Fruit fly (Drosophila melanogaster) whole organism, embryonic: ENCODE data around the gene kat80.
A peak's percentile ranks its signal among the peaks of the same experiment; 100 is the strongest.

Experiments
- Atf-2 ChIP-seq: fragments of 200-800 bp; sonication (Bioruptor generic); optimal IDR thresholded peaks from 2 replicates; lab custom pipeline; 2016; ENCODE audit warnings: missing biosample characterization, missing genetic modification characterization
- Blimp-1 ChIP-seq: fragments of 200-800 bp; sonication (Bioruptor generic); optimal IDR thresholded peaks from 3 replicates; lab custom pipeline; 2018; ENCODE audit warnings: missing biosample characterization, missing genetic modification characterization, mild to moderate bottlenecking, moderate library complexity, missing genetic modification reagents
- CG11560 ChIP-seq: fragments of 200-800 bp; sonication (Bioruptor generic); IDR thresholded peaks from 3 replicates; pipeline ENCODE4 v1.3.6; 2022; ENCODE audit warnings: missing biosample characterization, missing genetic modification characterization
- CG11723 ChIP-seq: fragments of 200-800 bp; sonication (Bioruptor generic); optimal IDR thresholded peaks from 2 replicates; lab custom pipeline; 2017; ENCODE audit warnings: missing biosample characterization, mild to moderate bottlenecking, missing genetic modification characterization
- CG12071 ChIP-seq: fragments of 200-800 bp; sonication (Bioruptor generic); optimal IDR thresholded peaks from 3 replicates; lab custom pipeline; 2018; ENCODE audit warnings: missing biosample characterization, mild to moderate bottlenecking, missing genetic modification characterization
- CG12659 ChIP-seq: fragments of 200-800 bp; sonication (Bioruptor generic); optimal IDR thresholded peaks from 3 replicates; lab custom pipeline; 2017; ENCODE audit warnings: mild to moderate bottlenecking, missing biosample characterization, missing genetic modification reagents, missing genetic modification characterization
- CG13287 ChIP-seq: fragments of 200-800 bp; sonication (Bioruptor generic); IDR thresholded peaks from 2 replicates; pipeline ENCODE4 v1.3.6; 2022; ENCODE audit warnings: missing biosample characterization, missing genetic modification characterization; ENCODE audit not compliant: partially characterized antibody
- CG13775 ChIP-seq: fragments of 200-800 bp; sonication (Bioruptor generic); optimal IDR thresholded peaks from 3 replicates; lab custom pipeline; 2017; ENCODE audit warnings: missing biosample characterization, mild to moderate bottlenecking, missing genetic modification characterization
- CG14441 ChIP-seq: fragments of 200-800 bp; sonication (Bioruptor generic); IDR thresholded peaks from 2 replicates; pipeline ENCODE4 v1.3.6; 2022; ENCODE audit warnings: missing biosample characterization, missing genetic modification characterization
- CG14710 ChIP-seq: fragments of 200-800 bp; sonication (Bioruptor generic); optimal IDR thresholded peaks from 3 replicates; lab custom pipeline; 2019; ENCODE audit warnings: missing biosample characterization, mild to moderate bottlenecking, missing genetic modification characterization, moderate library complexity
- CG17802 ChIP-seq: fragments of 200-800 bp; sonication (Bioruptor generic); optimal IDR thresholded peaks from 2 replicates; lab custom pipeline; 2018; ENCODE audit warnings: missing biosample characterization, mild to moderate bottlenecking, missing genetic modification characterization, moderate library complexity
- CG1832 ChIP-seq: fragments of 200-800 bp; sonication (Bioruptor generic); optimal IDR thresholded peaks from 2 replicates; lab custom pipeline; 2017; ENCODE audit warnings: missing biosample characterization, mild to moderate bottlenecking, missing genetic modification characterization, inconsistent platforms
- CG18764 ChIP-seq: fragments of 200-800 bp; sonication (Bioruptor generic); optimal IDR thresholded peaks from 3 replicates; lab custom pipeline; 2016; ENCODE audit warnings: missing biosample characterization, missing genetic modification characterization
- CG2120 ChIP-seq: fragments of 200-800 bp; sonication (Bioruptor generic); optimal IDR thresholded peaks from 3 replicates; lab custom pipeline; 2016; ENCODE audit warnings: missing biosample characterization, missing genetic modification characterization
- CG2199 ChIP-seq: fragments of 200-800 bp; sonication (Bioruptor generic); IDR thresholded peaks from 3 replicates; pipeline ENCODE4 v1.3.6; 2022; ENCODE audit warnings: missing biosample characterization, missing genetic modification characterization
- CG32767 ChIP-seq: fragments of 200-800 bp; sonication (Bioruptor generic); IDR thresholded peaks from 2 replicates; pipeline ENCODE4 v1.3.6; 2022; ENCODE audit warnings: missing biosample characterization, missing genetic modification characterization
- CG4730 ChIP-seq: fragments of 200-800 bp; sonication (Bioruptor generic); IDR thresholded peaks from 2 replicates; pipeline ENCODE4 v1.3.6; 2022; ENCODE audit warnings: missing biosample characterization, missing genetic modification characterization
- CG4854 ChIP-seq: fragments of 200-800 bp; sonication (Bioruptor generic); optimal IDR thresholded peaks from 2 replicates; lab custom pipeline; 2016; ENCODE audit warnings: missing biosample characterization, missing genetic modification characterization, inconsistent platforms
- CG8478 ChIP-seq: fragments of >200 bp; optimal IDR thresholded peaks from 2 replicates; lab custom pipeline; 2018
- CG9876 ChIP-seq: fragments of 200-800 bp; sonication (Bioruptor generic); optimal IDR thresholded peaks from 2 replicates; lab custom pipeline; 2016; ENCODE audit warnings: missing biosample characterization, missing genetic modification characterization
- CTCF ChIP-seq: fragments of 200-800 bp; sonication (Bioruptor generic); optimal IDR thresholded peaks from 2 replicates; lab custom pipeline; 2017; ENCODE audit warnings: missing biosample characterization, mild to moderate bottlenecking, missing genetic modification characterization, moderate library complexity
- Dbx ChIP-seq: fragments of 200-800 bp; sonication (Bioruptor generic); IDR thresholded peaks from 3 replicates; pipeline ENCODE4 v1.3.6; 2022; ENCODE audit warnings: missing biosample characterization, missing genetic modification characterization
- Dref ChIP-seq: fragments of 200-800 bp; sonication (Bioruptor generic); IDR thresholded peaks from 2 replicates; pipeline ENCODE4 v1.3.6; 2022; ENCODE audit warnings: missing biosample characterization, missing genetic modification characterization
- Gsc ChIP-seq: fragments of 200-800 bp; sonication (Bioruptor generic); IDR thresholded peaks from 2 replicates; pipeline ENCODE4 v1.3.6; 2022; ENCODE audit warnings: missing biosample characterization, missing genetic modification characterization
- Hr51 ChIP-seq, 2 experiments: fragments of 200-800 bp; sonication (Bioruptor generic); optimal IDR thresholded peaks; 2 replicates in 1 of 2; 3 replicates in 1 of 2; lab custom pipeline; 2016 to 2018; ENCODE audit warnings: missing biosample characterization in 2 of 2, missing genetic modification characterization in 2 of 2, mild to moderate bottlenecking in 1 of 2, moderate library complexity in 1 of 2
- Jarid2 ChIP-seq: fragments of 200-800 bp; sonication (Bioruptor generic); optimal IDR thresholded peaks from 3 replicates; lab custom pipeline; 2017; ENCODE audit warnings: mild to moderate bottlenecking, missing biosample characterization, missing genetic modification reagents, missing genetic modification characterization
- NC2β ChIP-seq: fragments of 200-800 bp; sonication (Bioruptor generic); optimal IDR thresholded peaks from 2 replicates; lab custom pipeline; 2016; ENCODE audit warnings: missing biosample characterization, missing genetic modification characterization
- PHDP ChIP-seq: fragments of 200-800 bp; sonication (Bioruptor generic); optimal IDR thresholded peaks from 3 replicates; lab custom pipeline; 2018; ENCODE audit warnings: missing biosample characterization, mild to moderate bottlenecking, missing genetic modification characterization, moderate library complexity
- Sry-β ChIP-seq: fragments of 200-800 bp; sonication (Bioruptor generic); optimal IDR thresholded peaks from 2 replicates; lab custom pipeline; 2018; ENCODE audit warnings: missing biosample characterization, mild to moderate bottlenecking, missing genetic modification characterization, moderate library complexity
- Taf1 ChIP-seq: fragments of 200-800 bp; sonication (Bioruptor generic); IDR thresholded peaks from 2 replicates; pipeline ENCODE4 v1.3.6; 2022; ENCODE audit warnings: missing biosample characterization, missing genetic modification characterization
- al ChIP-seq: fragments of 200-800 bp; sonication (Bioruptor generic); IDR thresholded peaks from 2 replicates; pipeline ENCODE4 v1.3.6; 2022; ENCODE audit warnings: missing biosample characterization, missing genetic modification characterization
- ara ChIP-seq: fragments of 200-800 bp; sonication (Bioruptor generic); IDR thresholded peaks from 2 replicates; pipeline ENCODE4 v1.3.6; 2022; ENCODE audit warnings: missing biosample characterization, missing genetic modification characterization
- ato ChIP-seq: fragments of 200-800 bp; sonication (Bioruptor generic); IDR thresholded peaks from 2 replicates; pipeline ENCODE4 v1.3.6; 2022; ENCODE audit warnings: missing biosample characterization, missing genetic modification characterization; ENCODE audit not compliant: partially characterized antibody
- cad ChIP-seq: fragments of >200 bp; optimal IDR thresholded peaks from 2 replicates; lab custom pipeline; 2017; ENCODE audit warnings: missing biosample characterization, missing genetic modification characterization
- dmrt11E ChIP-seq: fragments of 200-800 bp; sonication (Bioruptor generic); optimal IDR thresholded peaks from 3 replicates; lab custom pipeline; 2018; ENCODE audit warnings: missing biosample characterization, mild to moderate bottlenecking, missing genetic modification characterization, moderate library complexity
- dpn ChIP-seq, 2 experiments: fragments of 200-800 bp; sonication (Bioruptor generic); optimal IDR thresholded peaks; 3 replicates each; lab custom pipeline; 2016; ENCODE audit warnings: missing biosample characterization in 2 of 2, missing genetic modification characterization in 2 of 2
- ewg ChIP-seq: fragments of 200-800 bp; sonication (Bioruptor generic); optimal IDR thresholded peaks from 3 replicates; lab custom pipeline; 2017; ENCODE audit warnings: mild to moderate bottlenecking, missing biosample characterization, missing genetic modification reagents, missing genetic modification characterization
- fd102C ChIP-seq: fragments of 200-800 bp; sonication (Bioruptor generic); optimal IDR thresholded peaks from 2 replicates; lab custom pipeline; 2018; ENCODE audit warnings: missing biosample characterization, mild to moderate bottlenecking, missing genetic modification characterization, moderate library complexity
- gsb-n ChIP-seq: fragments of 200-800 bp; sonication (Bioruptor generic); optimal IDR thresholded peaks from 3 replicates; lab custom pipeline; 2018; ENCODE audit warnings: missing biosample characterization, mild to moderate bottlenecking, missing genetic modification characterization
- hth ChIP-seq: fragments of >200 bp; optimal IDR thresholded peaks from 2 replicates; lab custom pipeline; 2017; ENCODE audit warnings: inconsistent platforms
- knrl ChIP-seq: fragments of 200-800 bp; sonication (Bioruptor generic); IDR thresholded peaks from 3 replicates; pipeline ENCODE4 v1.3.6; 2022; ENCODE audit warnings: missing biosample characterization, missing genetic modification characterization; ENCODE audit not compliant: partially characterized antibody
- lov ChIP-seq, 2 experiments: fragments of 200-800 bp in 1 of 2; fragments of >200 bp in 1 of 2; sonication (Bioruptor generic) in 1 of 2; IDR thresholded peaks in 1 of 2; optimal IDR thresholded peaks in 1 of 2; 2 replicates in 1 of 2; 3 replicates in 1 of 2; pipeline versions ENCODE4 v1.3.6 to Lab custom; 2017 to 2022; ENCODE audit warnings: missing biosample characterization in 1 of 2, missing genetic modification characterization in 1 of 2
- luna ChIP-seq: fragments of 200-800 bp; sonication (Bioruptor generic); optimal IDR thresholded peaks from 2 replicates; lab custom pipeline; 2016; ENCODE audit warnings: missing biosample characterization, missing genetic modification characterization
- org-1 ChIP-seq: fragments of 200-800 bp; sonication (Bioruptor generic); optimal IDR thresholded peaks from 2 replicates; lab custom pipeline; 2017; ENCODE audit warnings: missing biosample characterization, missing genetic modification characterization
- pfk ChIP-seq: fragments of 200-800 bp; sonication (Bioruptor generic); optimal IDR thresholded peaks from 2 replicates; lab custom pipeline; 2018; ENCODE audit warnings: missing biosample characterization, mild to moderate bottlenecking, missing genetic modification characterization, moderate library complexity
- pita ChIP-seq: fragments of 200-800 bp; sonication (Bioruptor generic); optimal IDR thresholded peaks from 2 replicates; lab custom pipeline; 2017; ENCODE audit warnings: missing biosample characterization, mild to moderate bottlenecking, missing genetic modification characterization
- pros ChIP-seq: fragments of 200-800 bp; sonication (Bioruptor generic); optimal IDR thresholded peaks from 3 replicates; lab custom pipeline; 2019; ENCODE audit warnings: missing biosample characterization, mild to moderate bottlenecking, missing genetic modification characterization, moderate library complexity
- row ChIP-seq: fragments of 200-800 bp; sonication (Bioruptor generic); IDR thresholded peaks from 3 replicates; pipeline ENCODE4 v1.3.6; 2022; ENCODE audit warnings: missing biosample characterization, missing genetic modification characterization
- salm ChIP-seq: fragments of 200-800 bp; sonication (Bioruptor generic); optimal IDR thresholded peaks from 2 replicates; lab custom pipeline; 2018; ENCODE audit warnings: missing biosample characterization, mild to moderate bottlenecking, missing genetic modification characterization
- ttk ChIP-seq: fragments of 200-800 bp; sonication (Bioruptor generic); IDR thresholded peaks from 2 replicates; pipeline ENCODE4 v2.1.2; 2022; ENCODE audit warnings: missing biosample characterization, missing genetic modification characterization
- zen ChIP-seq: fragments of 200-800 bp; sonication (Bioruptor generic); optimal IDR thresholded peaks from 3 replicates; lab custom pipeline; 2018; ENCODE audit warnings: missing biosample characterization, mild to moderate bottlenecking, missing genetic modification characterization, moderate library complexity

kat80 gene

dm6 chrX:16270795-16271194, 5.2 kb downstream of the kat80 start, which contains the start of gene Mfe2 (continued):
- TF ChIP-seq CG13287 (GFP tag; lab: Robert Waterston, UW) = peak; percentile 48; the same call in 1 of the 2 replicates
- TF ChIP-seq CG9876 = peak; percentile 47
- TF ChIP-seq ttk (GFP tag; lab: Robert Waterston, UW) = no peak
- TF ChIP-seq Taf1 = no peak
- TF ChIP-seq CG2199 (GFP tag; lab: Robert Waterston, UW) = peak; percentile 86; the same call in 2 of the 3 replicates
- TF ChIP-seq PHDP (tag; lab: Kevin White, UChicago) = no peak
- peak; percentile 80 for TF ChIP-seq CG8478 (lab: Kevin White, UChicago)
- TF ChIP-seq al (GFP tag; lab: Robert Waterston, UW) = peak; percentile 12; the same call in 1 of the 2 replicates
- TF ChIP-seq cad = no peak
- TF ChIP-seq fd102C (GFP tag; lab: Kevin White, UChicago) = no peak
- peak; percentile 91 for TF ChIP-seq pita (GFP tag; lab: Kevin White, UChicago)
- TF ChIP-seq Sry-β = no peak
- TF ChIP-seq org-1 (GFP tag; lab: Kevin White, UChicago) = peak; percentile 40
- TF ChIP-seq lov (optimal IDR thresholded peaks at IDR 0.05; lab: Kevin White, UChicago) = no peak
- TF ChIP-seq lov (GFP tag; IDR thresholded peaks at IDR 0.05; lab: Robert Waterston, UW) = 0 out of 3 replicates have a peak, but pooled peaks have one; percentile 11
- no peak for TF ChIP-seq dmrt11E (tag; lab: Kevin White, UChicago)
- TF ChIP-seq CG18764 (GFP tag; lab: Kevin White, UChicago) = peak; percentile 34
- peak; percentile 53 for TF ChIP-seq Dref (GFP tag; lab: Robert Waterston, UW)
- no peak for TF ChIP-seq CG11723 (GFP tag; lab: Kevin White, UChicago)
- TF ChIP-seq ara (GFP tag; lab: Robert Waterston, UW) = no peak
- TF ChIP-seq CG14441 (GFP tag; lab: Robert Waterston, UW) = no peak
- TF ChIP-seq CG14710 (tag; lab: Kevin White, UChicago) = peak; percentile 72
- 0 out of 3 replicates have a peak, but pooled peaks have one; percentile 11 for TF ChIP-seq row (GFP tag; lab: Robert Waterston, UW)
- TF ChIP-seq luna (GFP tag; lab: Kevin White, UChicago) = peak; percentile 9
- no peak for TF ChIP-seq Gsc
- no peak for TF ChIP-seq CG32767
- TF ChIP-seq ato (GFP tag; lab: Robert Waterston, UW) = peak; percentile 40; the same call in 1 of the 2 replicates
- TF ChIP-seq salm (tag; lab: Kevin White, UChicago) = no peak
- peak; percentile 78 for TF ChIP-seq Dbx (GFP tag; lab: Robert Waterston, UW)
- peak; percentile 61 for TF ChIP-seq NC2β (GFP tag; lab: Kevin White, UChicago)
- peak; percentile 55; the same call in 1 of the 3 replicates for TF ChIP-seq knrl
- peak; percentile 81 for TF ChIP-seq CG2120 (GFP tag; lab: Kevin White, UChicago)
- no peak for TF ChIP-seq Atf-2
- TF ChIP-seq zen = peak; percentile 44
- peak; percentile 80 for TF ChIP-seq CTCF (GFP tag; lab: Kevin White, UChicago)
- TF ChIP-seq pros (GFP tag; lab: Kevin White, UChicago) = no peak
- TF ChIP-seq CG11560 (tag; lab: Robert Waterston, UW) = peak; percentile 70; the same call in 2 of the 3 replicates
- no peak for TF ChIP-seq CG4730
- peak; percentile 68 to 71 for TF ChIP-seq dpn (GFP tag; optimal IDR thresholded peaks at IDR 0.05; lab: Kevin White, UChicago)
- TF ChIP-seq ewg (GFP tag; lab: Kevin White, UChicago) = peak; percentile 34
- TF ChIP-seq CG13775 (GFP tag; lab: Kevin White, UChicago) = no peak
- no peak for TF ChIP-seq CG17802 (tag; lab: Kevin White, UChicago)
- TF ChIP-seq Blimp-1 (GFP tag; lab: Kevin White, UChicago) = no peak
- TF ChIP-seq CG4854 (GFP tag; lab: Kevin White, UChicago) = peak; percentile 39
- TF ChIP-seq hth = no peak
- peak; percentile 24 for TF ChIP-seq Jarid2 (GFP tag; lab: Kevin White, UChicago)
- TF ChIP-seq CG12071 (GFP tag; lab: Kevin White, UChicago) = no peak
- TF ChIP-seq CG1832 (GFP tag; lab: Kevin White, UChicago) = no peak
- TF ChIP-seq gsb-n (tag; lab: Kevin White, UChicago) = peak; percentile 17
- TF ChIP-seq CG12659 = peak; percentile 82
- no peak for TF ChIP-seq pfk (GFP tag; lab: Kevin White, UChicago)
- peak in 1 of 2 experiments; percentile 41 for TF ChIP-seq Hr51 (GFP tag; optimal IDR thresholded peaks at IDR 0.05; lab: Kevin White, UChicago)
